Fruit fly (Drosophila melanogaster): Measurements from ENCODE around the gene BG642163.

- TF ChIP-seq CG12768 (GFP tag; optimal IDR thresholded peaks at IDR 0.05): no peak
- TF ChIP-seq tj (GFP tag; optimal IDR thresholded peaks at IDR 0.05): no peak
- TF ChIP-seq Clk (GFP tag; optimal IDR thresholded peaks at IDR 0.05): no peak
- TF ChIP-seq CG14711 (tag; optimal IDR thresholded peaks at IDR 0.05): no peak
- TF ChIP-seq CG11617 (GFP tag; optimal IDR thresholded peaks at IDR 0.05): no peak
- no peak for TF ChIP-seq CG7101 (tag; optimal IDR thresholded peaks at IDR 0.05)
- TF ChIP-seq pad (GFP tag; optimal IDR thresholded peaks at IDR 0.05): no peak
- no peak for TF ChIP-seq cic (GFP tag; optimal IDR thresholded peaks at IDR 0.05)
- no peak for TF ChIP-seq ovo (GFP tag; optimal IDR thresholded peaks at IDR 0.05)
- TF ChIP-seq CG1620 (GFP tag; optimal IDR thresholded peaks at IDR 0.05): no peak
- TF ChIP-seq CG5204 (GFP tag; optimal IDR thresholded peaks at IDR 0.05): no peak
- TF ChIP-seq toe (GFP tag; optimal IDR thresholded peaks at IDR 0.05): no peak
- no peak for TF ChIP-seq CG7045 (GFP tag; optimal IDR thresholded peaks at IDR 0.05)
- TF ChIP-seq bab1 (GFP tag; optimal IDR thresholded peaks at IDR 0.05): no peak
Measured at dm6 chr2L:4690602-4691001, 49.5 kb downstream of the BG642163 start, which contains the start of gene CG3251.
